Worm (Caenorhabditis elegans): ENCODE data around the gene gcc-2.

The gcc-2 gene

DNA sequence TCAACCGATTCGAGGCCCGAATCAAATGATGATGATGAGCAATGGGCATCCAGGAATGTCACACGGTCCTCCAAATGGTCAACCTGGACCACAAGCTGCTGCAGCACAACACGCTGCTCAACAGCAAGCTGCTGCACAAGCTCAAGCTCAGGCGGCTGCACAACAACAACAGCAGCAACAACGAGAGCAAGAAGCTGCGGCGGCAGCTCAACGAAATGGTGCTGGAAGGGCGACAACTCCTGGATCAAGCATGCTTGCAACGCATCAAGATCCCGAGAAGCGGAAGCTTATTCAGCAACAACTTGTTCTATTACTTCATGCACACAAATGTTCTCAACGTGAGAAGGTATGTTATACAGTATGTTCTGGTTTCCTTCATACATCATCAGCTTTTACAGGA is 6.1 kb upstream of the gcc-2 start:
- TF ChIP-seq fkh-2 (tag; optimal IDR thresholded peaks at IDR 0.05), result no peak

DNA sequence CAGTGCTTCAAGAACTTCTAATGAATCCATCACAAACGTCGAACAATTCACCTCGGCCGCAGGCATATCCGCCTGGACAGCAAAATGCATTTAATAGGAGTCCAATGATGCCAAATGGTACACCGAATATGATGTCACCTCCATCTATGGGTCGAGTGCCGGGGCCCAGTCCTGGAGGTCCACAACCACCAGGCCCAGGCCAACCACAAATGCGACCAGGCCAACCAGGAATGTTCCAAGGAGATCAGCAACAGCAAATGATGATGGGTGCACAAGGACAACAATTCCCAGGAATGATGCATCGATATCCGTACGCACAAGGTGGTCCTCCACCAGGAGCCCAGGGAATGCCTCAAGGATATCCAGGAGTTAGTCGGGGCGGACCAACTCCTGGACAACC is 5.2 kb upstream of the gcc-2 start:
- no peak for TF ChIP-seq ceh-16 (tag; optimal IDR thresholded peaks at IDR 0.05)
- TF ChIP-seq nhr-23 (tag; optimal IDR thresholded peaks at IDR 0.05), result no peak

DNA sequence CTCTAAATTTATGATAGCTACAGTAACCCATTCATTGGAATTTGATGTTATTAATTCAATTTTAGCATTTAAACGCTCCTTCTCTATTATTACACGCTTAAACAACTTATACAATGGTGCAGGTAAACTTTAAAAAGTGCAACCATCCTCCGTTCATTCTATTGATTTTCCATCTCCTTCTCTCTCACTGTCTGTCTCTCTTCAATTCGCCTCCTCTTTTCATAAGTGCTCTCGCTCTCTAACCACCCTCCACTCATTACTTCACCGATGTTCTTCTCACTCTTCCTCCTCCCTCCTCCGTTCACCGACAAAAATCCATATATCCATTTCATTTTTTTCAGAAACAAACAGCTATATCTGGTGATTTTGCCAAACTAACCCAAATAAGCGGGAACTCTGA is 4.2 kb upstream of the gcc-2 start, which contains the start of gene cbp-1:
Gene cbp-1 (plus strand): TSS at position 335 of the 400 bp plus-strand sequence.
- TF ChIP-seq eor-1 (tag; optimal IDR thresholded peaks at IDR 0.05), result no peak
- TF ChIP-seq nhr-23 (tag; optimal IDR thresholded peaks at IDR 0.05), result peak; percentile 57
- no peak for TF ChIP-seq unc-62 (GFP tag; optimal IDR thresholded peaks at IDR 0.05)
- peak; percentile 51 for TF ChIP-seq nhr-25 (tag; optimal IDR thresholded peaks at IDR 0.05)
- TF ChIP-seq hmg-11 (tag; optimal IDR thresholded peaks at IDR 0.05), result peak; percentile 18
- no peak for TF ChIP-seq egl-27 (tag; optimal IDR thresholded peaks at IDR 0.05)
- TF ChIP-seq lsy-12 (tag; optimal IDR thresholded peaks at IDR 0.05), result no peak
- TF ChIP-seq nhr-43 (tag; optimal IDR thresholded peaks at IDR 0.05; ENCODE audit: poor library complexity, severe bottlenecking), result no peak
- no peak for TF ChIP-seq tbx-2 (tag; optimal IDR thresholded peaks at IDR 0.05)
- peak; percentile 83 for TF ChIP-seq ceh-28 (tag; optimal IDR thresholded peaks at IDR 0.05)
- peak; percentile 69 for TF ChIP-seq nfya-1 (tag; optimal IDR thresholded peaks at IDR 0.05; ENCODE audit: insufficient read depth)
- peak; percentile 73 for TF ChIP-seq pha-4 (tag; optimal IDR thresholded peaks at IDR 0.05)
- TF ChIP-seq egl-5 (tag; optimal IDR thresholded peaks at IDR 0.05), result peak; percentile 44
- peak; percentile 48 for TF ChIP-seq daf-12 (tag; optimal IDR thresholded peaks at IDR 0.05)
- no peak for TF ChIP-seq ceh-82 (tag; optimal IDR thresholded peaks at IDR 0.05)
- peak; percentile 53 for TF ChIP-seq lin-39 (tag; optimal IDR thresholded peaks at IDR 0.05)

DNA sequence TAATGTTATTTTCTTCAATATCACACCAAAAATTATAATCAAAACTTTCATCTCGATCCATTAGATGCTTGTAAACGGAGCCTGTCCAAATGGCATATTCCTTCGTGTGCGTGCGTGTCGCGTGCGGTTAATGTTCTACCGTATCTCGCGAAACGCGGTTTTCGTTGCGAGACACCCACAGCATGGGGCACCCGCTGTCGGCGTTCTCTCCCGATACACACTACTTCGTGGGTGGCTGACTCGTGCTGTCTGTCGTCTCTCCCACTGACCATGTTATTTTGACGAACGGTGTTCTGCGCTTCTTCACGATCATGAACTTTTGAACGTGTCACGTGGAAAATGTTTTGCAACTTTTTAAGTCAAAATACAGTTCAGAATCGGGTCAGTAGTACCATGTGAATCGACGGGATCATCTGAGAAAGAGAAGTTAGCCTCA is 3.5 kb upstream of the gcc-2 start:
- TF ChIP-seq lin-15B (tag; optimal IDR thresholded peaks at IDR 0.05) (peak; percentile 95), pha-4 (tag; optimal IDR thresholded peaks at IDR 0.05) (peak; percentile 98), lsy-12 (tag; optimal IDR thresholded peaks at IDR 0.05) (peak; percentile 99), hmg-11 (tag; optimal IDR thresholded peaks at IDR 0.05) (peak; percentile 96), pqm-1 (tag; optimal IDR thresholded peaks at IDR 0.05) (peak; percentile 93), sea-2 (GFP tag; optimal IDR thresholded peaks at IDR 0.05) (peak; percentile 21), nhr-28 (tag; optimal IDR thresholded peaks at IDR 0.05) (peak; percentile 16), elt-1 (tag; optimal IDR thresholded peaks at IDR 0.05) (peak; percentile 85), ceh-82 (tag; optimal IDR thresholded peaks at IDR 0.05) (peak; percentile 93), ztf-11 (tag; optimal IDR thresholded peaks at IDR 0.05) (no peak), unc-39 (tag; optimal IDR thresholded peaks at IDR 0.05) (peak; percentile 34), ceh-16 (tag; optimal IDR thresholded peaks at IDR 0.05) (no peak), jun-1 (tag; optimal IDR thresholded peaks at IDR 0.05) (peak; percentile 98), egl-5 (tag; optimal IDR thresholded peaks at IDR 0.05) (peak; percentile 98), mdl-1 (tag; optimal IDR thresholded peaks at IDR 0.05) (peak; percentile 92), elt-2 (tag; optimal IDR thresholded peaks at IDR 0.05) (peak; percentile 94), fkh-2 (tag; optimal IDR thresholded peaks at IDR 0.05) (no peak), ZK546.5 (tag; optimal IDR thresholded peaks at IDR 0.05) (peak; percentile 57), snpc-4 (tag; optimal IDR thresholded peaks at IDR 0.05) (peak; percentile 87), daf-12 (tag; optimal IDR thresholded peaks at IDR 0.05) (peak; percentile 70), nhr-67 (tag; optimal IDR thresholded peaks at IDR 0.05) (no peak), nhr-23 (tag; optimal IDR thresholded peaks at IDR 0.05) (peak; percentile 99), aly-2 (tag; optimal IDR thresholded peaks at IDR 0.05) (peak; percentile 90), skn-1 (tag; optimal IDR thresholded peaks at IDR 0.05) (peak; percentile 93), R02D3.7 (tag; optimal IDR thresholded peaks at IDR 0.05) (peak; percentile 90), elt-3 (tag; optimal IDR thresholded peaks at IDR 0.05) (peak in 2 of 3 experiments; percentile 29 to 88), fos-1 (tag; optimal IDR thresholded peaks at IDR 0.05) (peak; percentile 92), ama-1 (optimal IDR thresholded peaks at IDR 0.05) (peak; percentile 99), nhr-237 (tag; optimal IDR thresholded peaks at IDR 0.05) (peak; percentile 4), mml-1 (tag; optimal IDR thresholded peaks at IDR 0.05) (no peak), nfya-1 (tag; optimal IDR thresholded peaks at IDR 0.05; ENCODE audit: insufficient read depth) (peak; percentile 99), ceh-9 (tag; optimal IDR thresholded peaks at IDR 0.05) (no peak), nhr-43 (tag; optimal IDR thresholded peaks at IDR 0.05; ENCODE audit: poor library complexity, severe bottlenecking) (peak; percentile 98), nhr-25 (tag; optimal IDR thresholded peaks at IDR 0.05) (peak; percentile 99), fkh-10 (GFP tag; optimal IDR thresholded peaks at IDR 0.05) (peak; percentile 66), ceh-28 (tag; optimal IDR thresholded peaks at IDR 0.05) (peak; percentile 90), tbx-2 (tag; optimal IDR thresholded peaks at IDR 0.05) (peak; percentile 97), ztf-4 (tag; optimal IDR thresholded peaks at IDR 0.05) (peak; percentile 95), zag-1 (tag; optimal IDR thresholded peaks at IDR 0.05) (peak; percentile 60), nhr-11 (tag; optimal IDR thresholded peaks at IDR 0.05) (peak; percentile 91), egl-27 (tag; optimal IDR thresholded peaks at IDR 0.05) (peak; percentile 78), nhr-77 (tag; optimal IDR thresholded peaks at IDR 0.05) (peak; percentile 77), unc-62 (GFP tag; optimal IDR thresholded peaks at IDR 0.05) (peak; percentile 86), lin-39 (tag; optimal IDR thresholded peaks at IDR 0.05) (peak; percentile 100)
